Worm (Caenorhabditis elegans) whole organism, mixed stage, embryonic: ENCODE data around the gene nfx-1.

ENCODE experiments used
- M03D4.4 ChIP-seq: sonication (generic microtip); optimal IDR thresholded peaks from 2 replicates; lab custom pipeline; 2017; ENCODE audit warnings: mild to moderate bottlenecking, missing genetic modification characterization, missing compliant biosample characterization
- bed-3 ChIP-seq: fragments of 200-800 bp; sonication (Bioruptor generic); optimal IDR thresholded peaks from 3 replicates; lab custom pipeline; 2018; ENCODE audit warnings: mild to moderate bottlenecking, missing genetic modification characterization, moderate library complexity, missing compliant biosample characterization
- blmp-1 ChIP-seq: fragments of 150-350 bp; optimal IDR thresholded peaks from 2 replicates; lab custom pipeline; 2014; ENCODE audit warnings: missing biosample characterization, missing genetic modification characterization
- ceh-39 ChIP-seq: fragments of 150-350 bp; optimal IDR thresholded peaks from 2 replicates; lab custom pipeline; 2014; ENCODE audit warnings: missing biosample characterization, missing genetic modification characterization
- ceh-43 ChIP-seq: fragments of 200-800 bp; sonication (Bioruptor generic); optimal IDR thresholded peaks from 2 replicates; lab custom pipeline; 2018; ENCODE audit warnings: mild to moderate bottlenecking, missing genetic modification characterization, moderate library complexity, missing compliant biosample characterization
- ceh-83 ChIP-seq: fragments of 200-800 bp; sonication (Bioruptor generic); optimal IDR thresholded peaks from 2 replicates; lab custom pipeline; 2018; ENCODE audit warnings: mild to moderate bottlenecking, missing genetic modification characterization, missing compliant biosample characterization
- ces-1 ChIP-seq: fragments of 150-350 bp; optimal IDR thresholded peaks from 2 replicates; lab custom pipeline; 2014; ENCODE audit warnings: missing biosample characterization, missing genetic modification reagents, missing genetic modification characterization
- cnd-1 ChIP-seq: fragments of 200-800 bp; sonication (Bioruptor generic); optimal IDR thresholded peaks from 2 replicates; lab custom pipeline; 2018; ENCODE audit warnings: mild to moderate bottlenecking, missing genetic modification characterization, missing compliant biosample characterization
- drap-1 ChIP-seq: fragments of 200-800 bp; sonication (Bioruptor generic); optimal IDR thresholded peaks from 3 replicates; lab custom pipeline; 2018; ENCODE audit warnings: mild to moderate bottlenecking, missing genetic modification characterization, missing compliant biosample characterization
- elt-1 ChIP-seq: sonication (generic microtip); optimal IDR thresholded peaks from 2 replicates; lab custom pipeline; 2017; ENCODE audit warnings: missing genetic modification characterization, mild to moderate bottlenecking, missing compliant biosample characterization, antibody characterized with exemption, moderate library complexity, borderline replicate concordance; ENCODE audit not compliant: insufficient read depth
- elt-3 ChIP-seq: fragments of 150-350 bp; optimal IDR thresholded peaks from 2 replicates; lab custom pipeline; 2014; ENCODE audit warnings: missing biosample characterization, missing genetic modification characterization
- flh-1 ChIP-seq: fragments of 200-800 bp; sonication (Bioruptor generic); optimal IDR thresholded peaks from 2 replicates; lab custom pipeline; 2018; ENCODE audit warnings: mild to moderate bottlenecking, missing genetic modification characterization, moderate library complexity, missing compliant biosample characterization
- ham-2 ChIP-seq: fragments of 200-800 bp; sonication (Bioruptor generic); optimal IDR thresholded peaks from 2 replicates; lab custom pipeline; 2018; ENCODE audit warnings: mild to moderate bottlenecking, missing genetic modification characterization, missing compliant biosample characterization
- hlh-1 ChIP-seq: fragments of 150-350 bp; optimal IDR thresholded peaks from 2 replicates; lab custom pipeline; 2014; ENCODE audit warnings: missing biosample characterization, missing genetic modification reagents, missing genetic modification characterization
- lin-13 ChIP-seq: fragments of 150-350 bp; optimal IDR thresholded peaks from 2 replicates; lab custom pipeline; 2014; ENCODE audit warnings: missing biosample characterization, missing genetic modification characterization
- lin-32 ChIP-seq: fragments of 200-800 bp; sonication (Bioruptor generic); optimal IDR thresholded peaks from 2 replicates; lab custom pipeline; 2018; ENCODE audit warnings: mild to moderate bottlenecking, missing genetic modification characterization, missing compliant biosample characterization
- lsy-2 ChIP-seq: fragments of 150-350 bp; optimal IDR thresholded peaks from 2 replicates; lab custom pipeline; 2014; ENCODE audit warnings: missing biosample characterization, missing genetic modification characterization
- mab-5 ChIP-seq: fragments of 150-350 bp; optimal IDR thresholded peaks from 2 replicates; lab custom pipeline; 2014; ENCODE audit warnings: missing biosample characterization, missing genetic modification characterization
- mep-1 ChIP-seq: fragments of 150-350 bp; optimal IDR thresholded peaks from 2 replicates; lab custom pipeline; 2017; ENCODE audit warnings: missing biosample characterization, missing genetic modification reagents, missing genetic modification characterization, inconsistent platforms
- mls-2 ChIP-seq: sonication (generic microtip); optimal IDR thresholded peaks from 2 replicates; lab custom pipeline; 2016; ENCODE audit warnings: mild to moderate bottlenecking, missing genetic modification characterization, moderate library complexity, missing compliant biosample characterization
- nhr-12 ChIP-seq: fragments of 150-350 bp; optimal IDR thresholded peaks from 2 replicates; lab custom pipeline; 2014; ENCODE audit warnings: missing biosample characterization, missing genetic modification characterization
- nhr-2 ChIP-seq: fragments of 150-350 bp; optimal IDR thresholded peaks from 2 replicates; lab custom pipeline; 2014; ENCODE audit warnings: missing biosample characterization, missing genetic modification characterization
- nhr-237 ChIP-seq: fragments of 150-350 bp; optimal IDR thresholded peaks from 2 replicates; lab custom pipeline; 2014; ENCODE audit warnings: missing biosample characterization, missing genetic modification characterization
- nhr-28 ChIP-seq: fragments of 150-350 bp; optimal IDR thresholded peaks from 2 replicates; lab custom pipeline; 2014; ENCODE audit warnings: missing biosample characterization, missing genetic modification characterization
- nhr-76 ChIP-seq: sonication (generic microtip); optimal IDR thresholded peaks from 2 replicates; lab custom pipeline; 2017; ENCODE audit warnings: missing biosample characterization, missing genetic modification characterization
- pha-4 ChIP-seq: fragments of 150-350 bp; optimal IDR thresholded peaks from 2 replicates; lab custom pipeline; 2018; ENCODE audit warnings: missing biosample characterization, missing genetic modification reagents, missing genetic modification characterization
- sem-2 ChIP-seq: fragments of 200-800 bp; sonication (Bioruptor generic); optimal IDR thresholded peaks from 2 replicates; lab custom pipeline; 2018; ENCODE audit warnings: mild to moderate bottlenecking, missing genetic modification characterization, missing compliant biosample characterization
- snpc-4 ChIP-seq: fragments of 150-350 bp; optimal IDR thresholded peaks from 2 replicates; lab custom pipeline; 2014; ENCODE audit warnings: missing biosample characterization, missing genetic modification characterization
- sptf-1 ChIP-seq: sonication (generic microtip); optimal IDR thresholded peaks from 2 replicates; lab custom pipeline; 2017; ENCODE audit warnings: mild to moderate bottlenecking, missing genetic modification characterization, moderate library complexity, missing compliant biosample characterization
- tbx-8 ChIP-seq: fragments of 200-800 bp; sonication (Bioruptor generic); optimal IDR thresholded peaks from 2 replicates; lab custom pipeline; 2018; ENCODE audit warnings: mild to moderate bottlenecking, missing genetic modification characterization, moderate library complexity, missing compliant biosample characterization
- unc-120 ChIP-seq: sonication (generic microtip); optimal IDR thresholded peaks from 2 replicates; lab custom pipeline; 2017; ENCODE audit warnings: missing genetic modification characterization, missing compliant biosample characterization; ENCODE audit not compliant: poor library complexity, severe bottlenecking
- unc-39 ChIP-seq: fragments of 150-350 bp; optimal IDR thresholded peaks from 2 replicates; lab custom pipeline; 2014; ENCODE audit warnings: missing biosample characterization, missing genetic modification characterization
- unc-62 ChIP-seq: fragments of 150-350 bp; optimal IDR thresholded peaks from 2 replicates; lab custom pipeline; 2014; ENCODE audit warnings: missing biosample characterization, missing genetic modification reagents, missing genetic modification characterization
- zip-8 ChIP-seq: fragments of 150-350 bp; optimal IDR thresholded peaks from 2 replicates; lab custom pipeline; 2014; ENCODE audit warnings: missing biosample characterization, missing genetic modification characterization
- ztf-11 ChIP-seq: fragments of 150-350 bp; optimal IDR thresholded peaks from 2 replicates; lab custom pipeline; 2014; ENCODE audit warnings: missing biosample characterization, missing genetic modification characterization

Gene nfx-1

DNA sequence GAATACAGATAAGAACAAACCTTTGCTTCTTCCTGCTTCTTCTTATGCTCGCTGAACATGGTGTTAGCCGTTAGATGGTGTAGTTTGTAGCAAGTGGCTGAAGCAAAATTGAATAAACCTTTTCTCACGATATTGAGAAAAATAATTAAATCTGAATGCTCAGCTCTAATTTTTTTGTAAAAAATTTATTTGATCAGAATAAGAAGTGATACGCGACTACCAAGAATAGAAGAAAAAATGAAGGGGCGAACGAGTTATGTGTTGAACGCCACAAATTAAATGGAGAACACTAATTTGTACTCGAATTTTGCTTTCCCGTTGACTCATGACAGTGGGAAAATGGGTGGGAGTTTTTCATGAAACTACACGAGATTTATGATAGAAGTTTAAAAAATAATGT, 31.9 kb upstream of the nfx-1 start, which contains the start of gene C56G2.9:
Gene C56G2.9, minus strand, starts transcription at position 101 of the 400 bp plus-strand sequence.
- TF ChIP-seq ceh-43 (GFP tag; lab: Kevin White, UChicago), result no peak
- TF ChIP-seq mab-5 (tag; lab: Kevin White, UChicago), result no peak
- no peak for TF ChIP-seq elt-3 (tag; lab: Kevin White, UChicago)
- TF ChIP-seq mls-2 (tag; lab: Kevin White, UChicago), result no peak
- TF ChIP-seq nhr-76 (tag; lab: Kevin White, UChicago), result no peak
- no peak for TF ChIP-seq nhr-12
- TF ChIP-seq snpc-4 (tag; lab: Kevin White, UChicago), result no peak
- no peak for TF ChIP-seq ztf-11 (tag; lab: Kevin White, UChicago)
- TF ChIP-seq mep-1, result no peak
- TF ChIP-seq ceh-83, result no peak
- TF ChIP-seq nhr-28 (tag; lab: Kevin White, UChicago), result no peak
- TF ChIP-seq unc-120 (tag; lab: Kevin White, UChicago), result no peak
- no peak for TF ChIP-seq ham-2 (GFP tag; lab: Kevin White, UChicago)

DNA sequence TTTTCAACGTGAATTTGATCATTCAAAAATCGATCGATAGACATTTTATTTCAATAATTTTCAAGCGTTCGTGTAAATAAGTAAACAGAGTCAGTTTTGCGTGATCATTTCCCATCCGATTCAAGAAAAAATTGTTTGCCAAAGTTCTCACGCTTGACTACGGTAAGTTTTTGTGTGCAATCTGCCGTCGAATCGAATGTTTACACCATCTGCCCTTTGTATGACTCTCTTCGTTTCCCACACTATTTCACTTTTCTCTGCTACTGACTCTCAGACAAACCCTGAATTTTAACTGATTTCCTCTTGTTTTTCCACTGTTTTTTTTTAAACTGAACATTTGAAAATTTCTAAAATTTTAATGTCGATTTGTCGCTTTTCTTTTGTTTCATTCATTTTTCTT, 30.4 kb upstream of the nfx-1 start:
- TF ChIP-seq tbx-8 (GFP tag; lab: Kevin White, UChicago), result no peak
- TF ChIP-seq lin-13 (tag; lab: Kevin White, UChicago), result peak; percentile 63
- peak; percentile 56 for TF ChIP-seq ceh-39
- TF ChIP-seq elt-3 (tag; lab: Kevin White, UChicago), result peak; percentile 18
- TF ChIP-seq ceh-83, result no peak
- no peak for TF ChIP-seq nhr-2 (tag; lab: Kevin White, UChicago)
- no peak for TF ChIP-seq nhr-12
- no peak for TF ChIP-seq nhr-76 (tag; lab: Kevin White, UChicago)
- TF ChIP-seq sptf-1 (tag; lab: Kevin White, UChicago), result peak; percentile 61
- TF ChIP-seq unc-39, result no peak
- no peak for TF ChIP-seq ztf-11 (tag; lab: Kevin White, UChicago)
- TF ChIP-seq pha-4 (tag; lab: Kevin White, UChicago), result peak; percentile 70
- peak; percentile 55 for TF ChIP-seq hlh-1 (tag; lab: Kevin White, UChicago)
- TF ChIP-seq mep-1, result peak; percentile 84
- peak; percentile 20 for TF ChIP-seq mab-5 (tag; lab: Kevin White, UChicago)
- TF ChIP-seq M03D4.4, result no peak
- TF ChIP-seq lin-32 (GFP tag; lab: Kevin White, UChicago), result no peak
- TF ChIP-seq ceh-43 (GFP tag; lab: Kevin White, UChicago), result no peak
- no peak for TF ChIP-seq zip-8 (tag; lab: Kevin White, UChicago)
- TF ChIP-seq elt-1, result no peak
- TF ChIP-seq lsy-2 (tag; lab: Kevin White, UChicago), result peak; percentile 96
- TF ChIP-seq snpc-4 (tag; lab: Kevin White, UChicago), result no peak
- no peak for TF ChIP-seq sem-2 (GFP tag; lab: Kevin White, UChicago)
- peak; percentile 32 for TF ChIP-seq unc-120 (tag; lab: Kevin White, UChicago)
- TF ChIP-seq unc-62 (GFP tag; lab: Kevin White, UChicago), result no peak
- TF ChIP-seq mls-2 (tag; lab: Kevin White, UChicago), result no peak
- no peak for TF ChIP-seq flh-1
- TF ChIP-seq ham-2 (GFP tag; lab: Kevin White, UChicago), result no peak
- peak; percentile 81 for TF ChIP-seq nhr-237 (tag; lab: Kevin White, UChicago)
- TF ChIP-seq bed-3 (GFP tag; lab: Kevin White, UChicago), result no peak
- no peak for TF ChIP-seq nhr-28 (tag; lab: Kevin White, UChicago)
- TF ChIP-seq drap-1, result peak; percentile 52
- no peak for TF ChIP-seq blmp-1 (tag; lab: Kevin White, UChicago)
- TF ChIP-seq cnd-1 (tag; lab: Kevin White, UChicago), result peak; percentile 71
- peak; percentile 54 for TF ChIP-seq ces-1 (GFP tag; lab: Kevin White, UChicago)
- TF ChIP-seq, all 35 proteins: peak for 14

DNA sequence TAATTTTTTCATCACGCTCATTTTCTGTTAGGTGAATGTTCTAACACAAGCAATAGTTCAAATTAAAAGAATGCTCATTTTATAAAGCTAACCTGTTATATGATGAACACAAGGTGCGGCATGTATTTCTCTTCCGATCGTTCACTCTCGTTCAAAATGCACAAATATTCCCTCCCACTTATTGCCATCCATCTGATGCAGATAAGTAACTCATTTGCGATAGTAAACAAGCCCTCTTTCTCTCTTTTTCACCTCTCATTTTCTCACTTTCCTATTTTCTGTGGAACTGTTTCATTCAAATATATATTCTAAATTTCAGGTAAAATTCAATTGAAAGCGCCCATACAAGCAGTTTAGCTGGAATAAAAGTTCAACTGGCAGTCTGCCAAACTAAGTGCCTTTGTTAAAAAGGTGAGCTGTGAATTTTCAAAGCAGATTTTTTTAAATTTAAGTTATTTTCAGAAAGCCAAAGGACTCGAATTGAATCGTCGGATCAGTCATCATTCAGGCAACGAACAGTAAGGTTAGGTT, 29.1 kb upstream of the nfx-1 start, which contains the start of the genes trmt-10C.2 and C56G2.22:
Gene trmt-10C.2, plus strand, starts transcription at position 314 of the 531 bp plus-strand sequence.
Gene C56G2.22, plus strand, starts transcription at position 481 of the 531 bp plus-strand sequence.
- TF ChIP-seq nhr-237 (tag; lab: Kevin White, UChicago), result no peak
- TF ChIP-seq pha-4 (tag; lab: Kevin White, UChicago), result peak; percentile 41
